Fruit fly (Drosophila melanogaster) whole organism, embryonic: ENCODE results near the gene CG14647.

Source experiments
- Ada2b ChIP-seq: fragments of 200-800 bp; sonication (Bioruptor generic); IDR thresholded peaks from 2 replicates; pipeline ENCODE4 v1.3.6; 2022; ENCODE audit warnings: missing biosample characterization, missing genetic modification characterization
- Antp ChIP-seq: fragments of 200-800 bp; sonication (Bioruptor generic); optimal IDR thresholded peaks from 3 replicates; lab custom pipeline; 2016; ENCODE audit warnings: missing biosample characterization, missing genetic modification characterization
- Atf-2 ChIP-seq: fragments of 200-800 bp; sonication (Bioruptor generic); optimal IDR thresholded peaks from 2 replicates; lab custom pipeline; 2016; ENCODE audit warnings: missing biosample characterization, missing genetic modification characterization
- Bdp1 ChIP-seq: fragments of 200-800 bp; sonication (Bioruptor generic); optimal IDR thresholded peaks from 3 replicates; lab custom pipeline; 2016; ENCODE audit warnings: missing biosample characterization, missing genetic modification characterization
- Bgb ChIP-seq: fragments of 200-800 bp; sonication (Bioruptor generic); IDR thresholded peaks from 2 replicates; pipeline ENCODE4 v1.3.6; 2022; ENCODE audit warnings: missing biosample characterization, missing genetic modification characterization; ENCODE audit not compliant: partially characterized antibody
- BtbVII ChIP-seq: fragments of 200-800 bp; sonication (Bioruptor generic); optimal IDR thresholded peaks from 3 replicates; lab custom pipeline; 2017; ENCODE audit warnings: missing biosample characterization, mild to moderate bottlenecking, missing genetic modification characterization
- CG10267 ChIP-seq: fragments of 200-800 bp; sonication (Bioruptor generic); optimal IDR thresholded peaks from 2 replicates; lab custom pipeline; 2018; ENCODE audit warnings: missing biosample characterization, mild to moderate bottlenecking, missing genetic modification characterization, moderate library complexity
- CG10979 ChIP-seq: fragments of 200-800 bp; sonication (Bioruptor generic); optimal IDR thresholded peaks from 2 replicates; lab custom pipeline; 2018; ENCODE audit warnings: missing biosample characterization, mild to moderate bottlenecking, missing genetic modification characterization, moderate library complexity
- CG11560 ChIP-seq: fragments of 200-800 bp; sonication (Bioruptor generic); IDR thresholded peaks from 3 replicates; pipeline ENCODE4 v1.3.6; 2022; ENCODE audit warnings: missing biosample characterization, missing genetic modification characterization
- CG11695 ChIP-seq: fragments of 200-800 bp; sonication (Bioruptor generic); IDR thresholded peaks from 3 replicates; pipeline ENCODE4 v1.3.6; 2022; ENCODE audit warnings: missing biosample characterization, missing genetic modification characterization
- CG12942 ChIP-seq: fragments of 200-800 bp; sonication (Bioruptor generic); optimal IDR thresholded peaks from 3 replicates; lab custom pipeline; 2016; ENCODE audit warnings: missing biosample characterization, missing genetic modification characterization
- CG14710 ChIP-seq: fragments of 200-800 bp; sonication (Bioruptor generic); optimal IDR thresholded peaks from 3 replicates; lab custom pipeline; 2019; ENCODE audit warnings: missing biosample characterization, mild to moderate bottlenecking, missing genetic modification characterization, moderate library complexity
- CG15011 ChIP-seq: fragments of 200-800 bp; sonication (Bioruptor generic); optimal IDR thresholded peaks from 3 replicates; lab custom pipeline; 2018; ENCODE audit warnings: missing biosample characterization, mild to moderate bottlenecking, missing genetic modification characterization
- CG16815 ChIP-seq: fragments of 200-800 bp; sonication (Bioruptor generic); optimal IDR thresholded peaks from 3 replicates; lab custom pipeline; 2017; ENCODE audit warnings: missing biosample characterization, mild to moderate bottlenecking, missing genetic modification characterization
- CG17359 ChIP-seq: fragments of 200-800 bp; sonication (Bioruptor generic); optimal IDR thresholded peaks from 3 replicates; lab custom pipeline; 2018; ENCODE audit warnings: missing biosample characterization, mild to moderate bottlenecking, missing genetic modification characterization, moderate library complexity
- CG17361 ChIP-seq: fragments of 200-800 bp; sonication (Bioruptor generic); IDR thresholded peaks from 3 replicates; pipeline ENCODE4 v1.3.6; 2022; ENCODE audit warnings: missing biosample characterization, missing genetic modification characterization
- CG32767 ChIP-seq: fragments of 200-800 bp; sonication (Bioruptor generic); IDR thresholded peaks from 2 replicates; pipeline ENCODE4 v1.3.6; 2022; ENCODE audit warnings: missing biosample characterization, missing genetic modification characterization
- CG3407 ChIP-seq: fragments of 200-800 bp; sonication (Bioruptor generic); optimal IDR thresholded peaks from 2 replicates; lab custom pipeline; 2018; ENCODE audit warnings: missing biosample characterization, mild to moderate bottlenecking, missing genetic modification characterization
- CG3726 ChIP-seq: fragments of 200-800 bp; sonication (Bioruptor generic); IDR thresholded peaks from 3 replicates; pipeline ENCODE4, ENCODE4 v1.3.6; 2022; ENCODE audit warnings: missing biosample characterization, missing genetic modification characterization
- CG4854 ChIP-seq: fragments of 200-800 bp; sonication (Bioruptor generic); optimal IDR thresholded peaks from 2 replicates; lab custom pipeline; 2016; ENCODE audit warnings: missing biosample characterization, missing genetic modification characterization, inconsistent platforms
- CG6175 ChIP-seq: fragments of 200-800 bp; sonication (Bioruptor generic); IDR thresholded peaks from 3 replicates; pipeline ENCODE4 v1.3.6; 2022; ENCODE audit warnings: missing biosample characterization, missing genetic modification characterization
- CG6654 ChIP-seq: fragments of 200-800 bp; sonication (Bioruptor generic); optimal IDR thresholded peaks from 2 replicates; lab custom pipeline; 2017; ENCODE audit warnings: missing biosample characterization, mild to moderate bottlenecking, missing genetic modification characterization
- CG7372 ChIP-seq: fragments of 200-800 bp; sonication (Bioruptor generic); IDR thresholded peaks from 2 replicates; pipeline ENCODE4 v1.3.6; 2022; ENCODE audit warnings: missing biosample characterization, missing genetic modification characterization
- CG7928 ChIP-seq: fragments of 200-800 bp; sonication (Bioruptor generic); optimal IDR thresholded peaks from 2 replicates; lab custom pipeline; 2017; ENCODE audit warnings: missing biosample characterization, mild to moderate bottlenecking, missing genetic modification characterization
- CG8281 ChIP-seq: fragments of 200-800 bp; sonication (Bioruptor generic); optimal IDR thresholded peaks from 2 replicates; lab custom pipeline; 2018; ENCODE audit warnings: missing biosample characterization, mild to moderate bottlenecking, missing genetic modification characterization, moderate library complexity
- CG8359 ChIP-seq: fragments of 200-800 bp; sonication (Bioruptor generic); optimal IDR thresholded peaks from 2 replicates; lab custom pipeline; 2017; ENCODE audit warnings: missing biosample characterization, mild to moderate bottlenecking, missing genetic modification characterization, borderline replicate concordance
- CG9797 ChIP-seq: fragments of 200-800 bp; sonication (Bioruptor generic); optimal IDR thresholded peaks from 3 replicates; lab custom pipeline; 2018; ENCODE audit warnings: missing biosample characterization, mild to moderate bottlenecking, missing genetic modification characterization
- CG9932 ChIP-seq: fragments of 200-800 bp; sonication (Bioruptor generic); IDR thresholded peaks from 2 replicates; pipeline ENCODE4 v1.3.6; 2022; ENCODE audit warnings: missing biosample characterization, missing genetic modification characterization
- Dip2 ChIP-seq: fragments of 200-800 bp; sonication (Bioruptor generic); IDR thresholded peaks from 2 replicates; pipeline ENCODE4 v1.3.6; 2022; ENCODE audit warnings: missing biosample characterization, missing genetic modification characterization
- E2f2 ChIP-seq: fragments of 200-800 bp; sonication (Bioruptor generic); IDR thresholded peaks from 2 replicates; pipeline ENCODE4 v1.3.6; 2022; ENCODE audit warnings: missing biosample characterization, missing genetic modification characterization
- ERR ChIP-seq: fragments of 200-800 bp; sonication (Bioruptor generic); optimal IDR thresholded peaks from 2 replicates; lab custom pipeline; 2016; ENCODE audit warnings: missing biosample characterization, missing genetic modification characterization
- HHEX ChIP-seq: fragments of 200-800 bp; sonication (Bioruptor generic); optimal IDR thresholded peaks from 3 replicates; lab custom pipeline; 2017; ENCODE audit warnings: missing biosample characterization, mild to moderate bottlenecking, missing genetic modification characterization, missing genetic modification reagents
- HmgZ ChIP-seq: fragments of 200-800 bp; sonication (Bioruptor generic); optimal IDR thresholded peaks from 2 replicates; lab custom pipeline; 2018; ENCODE audit warnings: missing biosample characterization, mild to moderate bottlenecking, missing genetic modification characterization
- Hr39 ChIP-seq: fragments of >200 bp; optimal IDR thresholded peaks from 2 replicates; lab custom pipeline; 2017
- Rx ChIP-seq: fragments of 200-800 bp; sonication (Bioruptor generic); IDR thresholded peaks from 2 replicates; pipeline ENCODE4 v1.3.6; 2022; ENCODE audit warnings: missing biosample characterization, missing genetic modification characterization
- Sry-β ChIP-seq: fragments of 200-800 bp; sonication (Bioruptor generic); optimal IDR thresholded peaks from 2 replicates; lab custom pipeline; 2018; ENCODE audit warnings: missing biosample characterization, mild to moderate bottlenecking, missing genetic modification characterization, moderate library complexity
- TFAM ChIP-seq: fragments of 200-800 bp; sonication (Bioruptor generic); optimal IDR thresholded peaks from 2 replicates; lab custom pipeline; 2017; ENCODE audit warnings: missing biosample characterization, missing genetic modification characterization, inconsistent platforms
- Xrp1 ChIP-seq: fragments of 200-800 bp; sonication (Bioruptor generic); IDR thresholded peaks from 2 replicates; pipeline ENCODE4 v1.3.6; 2022; ENCODE audit warnings: missing biosample characterization, missing genetic modification characterization
- ash1 ChIP-seq: fragments of 200-800 bp; sonication (Bioruptor generic); optimal IDR thresholded peaks from 2 replicates; lab custom pipeline; 2018; ENCODE audit warnings: missing biosample characterization, mild to moderate bottlenecking, missing genetic modification characterization
- caup ChIP-seq: fragments of 200-800 bp; sonication (Bioruptor generic); optimal IDR thresholded peaks from 3 replicates; lab custom pipeline; 2017; ENCODE audit warnings: missing biosample characterization, mild to moderate bottlenecking, missing genetic modification characterization, moderate library complexity; ENCODE audit not compliant: severe bottlenecking
- cwo ChIP-seq: fragments of 200-800 bp; sonication (Bioruptor generic); optimal IDR thresholded peaks from 3 replicates; lab custom pipeline; 2017; ENCODE audit warnings: missing biosample characterization, missing genetic modification characterization, mild to moderate bottlenecking, moderate library complexity, missing genetic modification reagents
- danr ChIP-seq: fragments of 200-800 bp; sonication (Bioruptor generic); IDR thresholded peaks from 2 replicates; pipeline ENCODE4 v1.3.6; 2022; ENCODE audit warnings: missing biosample characterization, missing genetic modification characterization
- en ChIP-seq: fragments of 200-800 bp; sonication (Bioruptor generic); optimal IDR thresholded peaks from 2 replicates; lab custom pipeline; 2016; ENCODE audit warnings: missing biosample characterization, missing genetic modification characterization
- ftz-f1 ChIP-seq: fragments of 200-800 bp; sonication (Bioruptor generic); optimal IDR thresholded peaks from 2 replicates; lab custom pipeline; 2016; ENCODE audit warnings: missing biosample characterization, missing genetic modification characterization
- ham ChIP-seq: fragments of 200-800 bp; sonication (Bioruptor generic); IDR thresholded peaks from 2 replicates; pipeline ENCODE4 v1.3.6; 2022; ENCODE audit warnings: missing biosample characterization, missing genetic modification characterization
- kni ChIP-seq: fragments of 200-800 bp; sonication (Bioruptor generic); optimal IDR thresholded peaks from 3 replicates; lab custom pipeline; 2017; ENCODE audit warnings: mild to moderate bottlenecking, missing biosample characterization, missing genetic modification reagents, missing genetic modification characterization
- lbe ChIP-seq: fragments of 200-800 bp; sonication (Bioruptor generic); optimal IDR thresholded peaks from 2 replicates; lab custom pipeline; 2016; ENCODE audit warnings: missing biosample characterization, mild to moderate bottlenecking, missing genetic modification characterization
- lola ChIP-seq, 3 experiments: fragments of >200 bp in 2 of 3; fragments of 200-800 bp in 1 of 3; sonication (Bioruptor generic) in 1 of 3; optimal IDR thresholded peaks; 2 replicates each; lab custom pipeline; 2017 to 2019; ENCODE audit warnings: missing biosample characterization in 3 of 3, missing genetic modification characterization in 3 of 3, mild to moderate bottlenecking in 1 of 3, moderate library complexity in 1 of 3
- phol ChIP-seq: fragments of 200-800 bp; sonication (Bioruptor generic); optimal IDR thresholded peaks from 3 replicates; lab custom pipeline; 2018; ENCODE audit warnings: missing biosample characterization, mild to moderate bottlenecking, missing genetic modification characterization, moderate library complexity
- repo ChIP-seq: fragments of 200-800 bp; sonication (Bioruptor generic); optimal IDR thresholded peaks from 2 replicates; lab custom pipeline; 2016; ENCODE audit warnings: missing biosample characterization, missing genetic modification characterization
- tgo ChIP-seq: fragments of 200-800 bp; sonication (Bioruptor generic); IDR thresholded peaks from 3 replicates; pipeline ENCODE4 v1.3.6; 2022; ENCODE audit warnings: missing biosample characterization, missing genetic modification characterization
- vnd ChIP-seq: fragments of 200-800 bp; sonication (Bioruptor generic); IDR thresholded peaks from 3 replicates; pipeline ENCODE4 v1.3.6; 2022; ENCODE audit warnings: missing biosample characterization, missing genetic modification characterization; ENCODE audit not compliant: partially characterized antibody

CG14647 gene

dm6 chr3R:4390133-4390532 lies 10.2 kb upstream of the CG14647 start, which contains the start of gene CG14646 (continued):
- TF ChIP-seq Atf-2 (no peak), HHEX (GFP tag; lab: Kevin White, UChicago) (no peak), danr (no peak), ERR (no peak), Bdp1 (GFP tag; lab: Kevin White, UChicago) (no peak), lbe (no peak), CG10267 (tag; lab: Kevin White, UChicago) (peak; percentile 20), Antp (GFP tag; lab: Kevin White, UChicago) (no peak), caup (GFP tag; lab: Kevin White, UChicago) (no peak), CG9797 (GFP tag; lab: Kevin White, UChicago) (no peak), BtbVII (GFP tag; lab: Kevin White, UChicago) (no peak), Dip2 (GFP tag; lab: Robert Waterston, UW) (no peak), Sry-β (GFP tag; lab: Kevin White, UChicago) (no peak), CG6654 (GFP tag; lab: Kevin White, UChicago) (no peak), CG7928 (GFP tag; lab: Kevin White, UChicago) (no peak), CG15011 (GFP tag; lab: Kevin White, UChicago) (no peak), tgo (no peak), CG3407 (GFP tag; lab: Kevin White, UChicago) (no peak), repo (GFP tag; lab: Kevin White, UChicago) (no peak), TFAM (no peak), CG10979 (no peak), HmgZ (tag; lab: Kevin White, UChicago) (no peak), E2f2 (GFP tag; lab: Robert Waterston, UW) (peak; percentile 96), Ada2b (no peak), lola (GFP tag; optimal IDR thresholded peaks at IDR 0.05; lab: Kevin White, UChicago) (no peak), CG8359 (no peak), CG6175 (GFP tag; lab: Robert Waterston, UW) (no peak), ham (GFP tag; lab: Robert Waterston, UW) (no peak), CG17361 (no peak), Hr39 (no peak), CG8281 (tag; lab: Kevin White, UChicago) (no peak), CG9932 (GFP tag; lab: Robert Waterston, UW) (no peak), CG17359 (tag; lab: Kevin White, UChicago) (no peak), kni (GFP tag; lab: Kevin White, UChicago) (no peak), en (GFP tag; lab: Kevin White, UChicago) (no peak), Bgb (peak; percentile 89), Xrp1 (GFP tag; lab: Robert Waterston, UW) (no peak), CG11695 (peak; percentile 80), CG14710 (no peak), CG16815 (no peak), Rx (GFP tag; lab: Robert Waterston, UW) (no peak), CG12942 (GFP tag; lab: Kevin White, UChicago) (no peak), CG11560 (tag; lab: Robert Waterston, UW) (no peak), CG32767 (no peak), ash1 (GFP tag; lab: Kevin White, UChicago) (no peak), ftz-f1 (GFP tag; lab: Kevin White, UChicago) (no peak), cwo (GFP tag; lab: Kevin White, UChicago) (no peak), vnd (GFP tag; lab: Robert Waterston, UW) (peak; percentile 81), CG7372 (GFP tag; lab: Robert Waterston, UW) (no peak), CG4854 (no peak), phol (tag; lab: Kevin White, UChicago) (peak; percentile 29), CG3726 (no peak)
